Worm (Caenorhabditis elegans) whole organism, L1 larva: Measurements from ENCODE around the gene C45G9.10.

Experiments used
- aha-1 ChIP-seq: fragments of 150-350 bp; optimal IDR thresholded peaks from 2 replicates; lab custom pipeline; 2014; ENCODE audit warnings: missing biosample characterization, missing genetic modification characterization
- alr-1 ChIP-seq: fragments of 200-800 bp; sonication (Bioruptor generic); optimal IDR thresholded peaks from 2 replicates; lab custom pipeline; 2018; ENCODE audit warnings: borderline replicate concordance, mild to moderate bottlenecking, missing genetic modification characterization, missing compliant biosample characterization
- ama-1 ChIP-seq: fragments of 150-350 bp; optimal IDR thresholded peaks from 2 replicates; lab custom pipeline; 2014
- blmp-1 ChIP-seq: fragments of 150-350 bp; optimal IDR thresholded peaks from 2 replicates; lab custom pipeline; 2014; ENCODE audit warnings: missing biosample characterization, missing genetic modification characterization
- ceh-63 ChIP-seq: fragments of 200-800 bp; sonication (Bioruptor generic); optimal IDR thresholded peaks from 2 replicates; lab custom pipeline; 2018; ENCODE audit warnings: mild to moderate bottlenecking, missing genetic modification characterization, missing compliant biosample characterization
- ceh-82 ChIP-seq, 3 experiments: fragments of 150-350 bp in 1 of 3; sonication (generic microtip) in 2 of 3; optimal IDR thresholded peaks; 2 replicates each; lab custom pipeline; 2014 to 2017; ENCODE audit warnings: missing biosample characterization in 3 of 3, missing genetic modification characterization in 3 of 3
- ceh-88 ChIP-seq: fragments of 200-800 bp; sonication (Bioruptor generic); IDR thresholded peaks from 2 replicates; pipeline ENCODE4 v1.3.6; 2022; ENCODE audit warnings: missing genetic modification characterization, missing compliant biosample characterization
- efl-1 ChIP-seq, 4 experiments: fragments of 150-350 bp; optimal IDR thresholded peaks in 3 of 4; peaks in 1 of 4; 1 replicate in 1 of 4; 2 replicates in 3 of 4; lab custom pipeline; 2014; ENCODE audit warnings: missing biosample characterization in 2 of 4, missing genetic modification characterization in 2 of 4, missing genetic modification reagents in 2 of 4
- egl-13 ChIP-seq: sonication (generic microtip); optimal IDR thresholded peaks from 2 replicates; lab custom pipeline; 2016; ENCODE audit warnings: missing genotype, missing genetic modification reagents, missing genetic modification characterization, missing compliant biosample characterization
- elt-3 ChIP-seq, 6 experiments: fragments of 150-350 bp in 1 of 6; sonication (generic microtip); optimal IDR thresholded peaks; 2 replicates each; lab custom pipeline; 2017 to 2018; ENCODE audit warnings: missing biosample characterization in 6 of 6, missing genetic modification characterization in 6 of 6, inconsistent platforms in 1 of 6
- ets-5 ChIP-seq: fragments of 200-800 bp; sonication (Bioruptor generic); IDR thresholded peaks from 2 replicates; pipeline ENCODE4 v1.3.6; 2022; ENCODE audit warnings: missing genetic modification characterization, missing compliant biosample characterization
- fkh-10 ChIP-seq: sonication (generic microtip); optimal IDR thresholded peaks from 2 replicates; lab custom pipeline; 2017; ENCODE audit warnings: missing biosample characterization, missing genetic modification reagents, missing genetic modification characterization
- fos-1 ChIP-seq: fragments of 150-350 bp; optimal IDR thresholded peaks from 2 replicates; lab custom pipeline; 2014; ENCODE audit warnings: missing biosample characterization, missing genetic modification characterization
- grh-1 ChIP-seq: fragments of 200-800 bp; sonication (Bioruptor generic); IDR thresholded peaks from 2 replicates; pipeline ENCODE4 v1.3.6; 2022; ENCODE audit warnings: missing genetic modification reagents, missing genetic modification characterization, missing compliant biosample characterization
- hpl-2 ChIP-seq: fragments of 150-350 bp; optimal IDR thresholded peaks from 2 replicates; lab custom pipeline; 2014; ENCODE audit warnings: missing biosample characterization, missing genetic modification reagents, missing genetic modification characterization
- isw-1 ChIP-seq: fragments of 200-800 bp; sonication (Bioruptor generic); IDR thresholded peaks from 2 replicates; pipeline ENCODE4 v1.3.6; 2022; ENCODE audit warnings: missing genetic modification characterization, missing compliant biosample characterization
- jun-1 ChIP-seq: fragments of 150-350 bp; optimal IDR thresholded peaks from 2 replicates; lab custom pipeline; 2014; ENCODE audit warnings: missing biosample characterization, missing genetic modification reagents, missing genetic modification characterization
- lin-13 ChIP-seq: fragments of 150-350 bp; optimal IDR thresholded peaks from 2 replicates; lab custom pipeline; 2014; ENCODE audit warnings: missing biosample characterization, missing genetic modification reagents, missing genetic modification characterization
- lin-14 ChIP-seq: fragments of 200-800 bp; sonication (Bioruptor generic); optimal IDR thresholded peaks from 2 replicates; lab custom pipeline; 2018; ENCODE audit warnings: mild to moderate bottlenecking, missing genetic modification characterization, moderate library complexity, missing compliant biosample characterization
- lin-15B ChIP-seq: fragments of 150-350 bp; sonication (generic microtip); optimal IDR thresholded peaks from 3 replicates; lab custom pipeline; 2014; ENCODE audit warnings: missing biosample characterization, missing genetic modification characterization
- lin-39 ChIP-seq: fragments of 150-350 bp; optimal IDR thresholded peaks from 2 replicates; lab custom pipeline; 2014; ENCODE audit warnings: missing biosample characterization, missing genetic modification reagents, missing genetic modification characterization
- mdl-1 ChIP-seq, 2 experiments: fragments of 150-350 bp; optimal IDR thresholded peaks; 2 replicates each; lab custom pipeline; 2014 to 2017; ENCODE audit warnings: missing biosample characterization in 2 of 2, missing genetic modification characterization in 2 of 2, inconsistent platforms in 1 of 2
- mep-1 ChIP-seq: fragments of 150-350 bp; optimal IDR thresholded peaks from 2 replicates; lab custom pipeline; 2014; ENCODE audit warnings: missing biosample characterization, missing genetic modification characterization
- nhr-12 ChIP-seq: sonication (generic microtip); optimal IDR thresholded peaks from 2 replicates; lab custom pipeline; 2017; ENCODE audit warnings: missing biosample characterization, missing genetic modification characterization
- nhr-19 ChIP-seq: fragments of 200-800 bp; sonication (Bioruptor generic); conservative IDR thresholded peaks from 2 replicates; pipeline ENCODE4 v1.3.6; 2022; ENCODE audit warnings: missing genetic modification characterization, missing compliant biosample characterization
- nhr-47 ChIP-seq: sonication (generic microtip); optimal IDR thresholded peaks from 2 replicates; lab custom pipeline; 2016; ENCODE audit warnings: mild to moderate bottlenecking, missing genetic modification characterization, moderate library complexity, missing compliant biosample characterization
- nhr-76 ChIP-seq: sonication (generic microtip); optimal IDR thresholded peaks from 2 replicates; lab custom pipeline; 2017; ENCODE audit warnings: missing biosample characterization, missing genetic modification characterization
- nhr-77 ChIP-seq: fragments of 150-350 bp; optimal IDR thresholded peaks from 2 replicates; lab custom pipeline; 2014; ENCODE audit warnings: missing biosample characterization, missing genetic modification characterization
- nhr-90 ChIP-seq: sonication (generic microtip); optimal IDR thresholded peaks from 2 replicates; lab custom pipeline; 2016; ENCODE audit warnings: mild to moderate bottlenecking, missing genetic modification characterization, missing compliant biosample characterization; ENCODE audit not compliant: poor library complexity
- pag-3 ChIP-seq: sonication (generic microtip); optimal IDR thresholded peaks from 2 replicates; lab custom pipeline; 2017; ENCODE audit warnings: missing genetic modification characterization, mild to moderate bottlenecking, missing compliant biosample characterization, antibody characterized with exemption, borderline replicate concordance; ENCODE audit not compliant: insufficient read depth
- pax-3 ChIP-seq: fragments of 200-800 bp; sonication (Bioruptor generic); optimal IDR thresholded peaks from 2 replicates; lab custom pipeline; 2018; ENCODE audit warnings: mild to moderate bottlenecking, missing genetic modification characterization, moderate library complexity, missing compliant biosample characterization
- skn-1 ChIP-seq: fragments of 150-350 bp; optimal IDR thresholded peaks from 2 replicates; lab custom pipeline; 2014; ENCODE audit warnings: missing biosample characterization, missing genetic modification characterization
- swsn-7 ChIP-seq: sonication (generic microtip); optimal IDR thresholded peaks from 2 replicates; lab custom pipeline; 2016; ENCODE audit warnings: missing genetic modification characterization, missing compliant biosample characterization
- tlp-1 ChIP-seq: fragments of 150-350 bp; optimal IDR thresholded peaks from 2 replicates; lab custom pipeline; 2014; ENCODE audit warnings: missing biosample characterization, missing genetic modification characterization
- unc-130 ChIP-seq: fragments of 150-350 bp; optimal IDR thresholded peaks from 2 replicates; lab custom pipeline; 2017; ENCODE audit warnings: missing biosample characterization, missing genetic modification characterization, inconsistent platforms
- unc-62 ChIP-seq: fragments of 150-350 bp; optimal IDR thresholded peaks from 2 replicates; lab custom pipeline; 2014; ENCODE audit warnings: missing biosample characterization, missing genetic modification reagents, missing genetic modification characterization
- unc-98 ChIP-seq: fragments of 200-800 bp; sonication (Bioruptor generic); IDR thresholded peaks from 2 replicates; pipeline ENCODE4 v1.3.6; 2022; ENCODE audit warnings: missing genetic modification characterization, missing compliant biosample characterization
- vab-15 ChIP-seq: sonication (generic microtip); optimal IDR thresholded peaks from 2 replicates; lab custom pipeline; 2017; ENCODE audit warnings: missing genotype, mild to moderate bottlenecking, missing genetic modification characterization, missing compliant biosample characterization
- xbp-1 ChIP-seq: sonication (generic microtip); optimal IDR thresholded peaks from 2 replicates; lab custom pipeline; 2016; ENCODE audit warnings: missing genetic modification characterization, missing compliant biosample characterization
- zag-1 ChIP-seq: fragments of 150-350 bp; optimal IDR thresholded peaks from 2 replicates; lab custom pipeline; 2014; ENCODE audit warnings: missing biosample characterization, missing genetic modification characterization
- ztf-11 ChIP-seq, 2 experiments: sonication (generic microtip); optimal IDR thresholded peaks; 2 replicates each; lab custom pipeline; 2016 to 2017; ENCODE audit warnings: missing genetic modification characterization in 2 of 2, missing biosample characterization in 1 of 2, missing compliant biosample characterization in 1 of 2

Gene C45G9.10

DNA sequence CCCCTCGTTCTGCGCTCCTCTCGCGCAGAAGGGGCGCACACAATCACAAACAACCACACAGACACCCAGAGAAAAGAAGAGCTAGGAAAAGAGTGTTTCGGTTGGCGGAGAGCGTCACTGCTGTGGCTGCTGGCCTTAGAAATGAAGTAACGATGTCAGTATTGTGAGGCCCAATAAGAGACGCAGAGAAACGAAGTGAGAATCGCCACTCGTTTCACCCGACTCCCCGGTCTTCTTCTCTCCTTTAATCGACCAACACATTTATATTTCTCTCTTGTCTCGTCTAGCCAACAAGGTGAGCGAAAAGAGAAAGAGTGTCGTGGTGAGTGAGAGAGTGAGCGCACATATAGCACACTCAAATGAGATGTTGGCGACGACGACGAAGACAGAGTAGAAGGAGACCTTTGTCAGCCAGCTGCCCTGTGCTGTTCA, 47.8 kb downstream of the C45G9.10 start (continued):
- TF ChIP-seq isw-1 (GFP tag; lab: Robert Waterston, UW) (peak; percentile 75), nhr-47 (tag; lab: Kevin White, UChicago) (peak; percentile 88), mdl-1 (tag; optimal IDR thresholded peaks at IDR 0.05; lab: Kevin White, UChicago) (peak in 1 of 2 experiments; percentile 84), grh-1 (GFP tag; lab: Robert Waterston, UW) (no peak), lin-39 (tag; lab: Kevin White, UChicago) (peak; percentile 53), egl-13 (tag; lab: Kevin White, UChicago) (peak; percentile 75), pag-3 (tag; lab: Kevin White, UChicago) (no peak), nhr-76 (tag; lab: Kevin White, UChicago) (no peak), swsn-7 (peak; percentile 89), vab-15 (peak; percentile 22), hpl-2 (GFP tag; lab: Kevin White, UChicago) (no peak), fkh-10 (GFP tag; lab: Kevin White, UChicago) (peak; percentile 92), ztf-11 (tag; optimal IDR thresholded peaks at IDR 0.05; lab: Kevin White, UChicago) (peak in 1 of 2 experiments; percentile 81), elt-3 (tag; optimal IDR thresholded peaks at IDR 0.05; lab: Kevin White, UChicago) (peak in 3 of 6 experiments; percentile 41 to 64 (median 54)), nhr-77 (tag; lab: Kevin White, UChicago) (peak; percentile 92), unc-98 (GFP tag; lab: Robert Waterston, UW) (no peak), xbp-1 (peak; percentile 85), unc-62 (no peak), unc-130 (tag; lab: Kevin White, UChicago) (peak; percentile 48), nhr-19 (peak; percentile 84), alr-1 (no peak), zag-1 (tag; lab: Kevin White, UChicago) (peak; percentile 77), lin-14 (GFP tag; lab: Kevin White, UChicago) (peak; percentile 98), ama-1 (peak; percentile 15), aha-1 (tag; lab: Kevin White, UChicago) (no peak), lin-13 (GFP tag; lab: Kevin White, UChicago) (peak; percentile 82), ceh-82 (tag; optimal IDR thresholded peaks at IDR 0.05; lab: Kevin White, UChicago) (peak; percentile 57 to 83 (median 80)), jun-1 (tag; lab: Kevin White, UChicago) (peak; percentile 85), tlp-1 (tag; lab: Kevin White, UChicago) (no peak), blmp-1 (peak; percentile 88), ceh-88 (GFP tag; lab: Robert Waterston, UW) (peak; percentile 55; the same call in 1 of the 2 replicates)
- TF ChIP-seq, all 84 proteins: peak for 57

DNA sequence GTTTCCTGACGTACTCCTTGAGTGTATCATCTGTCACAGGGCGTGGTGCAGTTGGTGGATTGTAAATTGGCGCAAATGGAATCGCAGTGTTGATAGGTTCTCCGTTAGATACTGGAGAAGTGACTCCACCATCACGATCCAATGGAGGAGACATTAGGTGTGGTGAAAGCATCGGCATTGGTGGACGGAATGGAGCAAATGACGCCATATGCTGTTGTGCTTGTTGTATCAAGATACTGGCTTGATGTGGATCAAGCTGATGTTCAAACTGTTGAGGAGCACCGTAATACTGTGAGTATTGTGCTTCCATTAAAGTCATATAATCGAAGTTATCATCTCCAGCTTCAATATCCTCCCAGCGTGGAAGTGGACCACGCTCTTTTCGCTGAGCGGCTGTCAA, 49.2 kb downstream of the C45G9.10 start:
- TF ChIP-seq ama-1 (no peak), alr-1 (peak; percentile 81), efl-1 (optimal IDR thresholded peaks at IDR 0.05; lab: Kevin White, UChicago) (no peak), efl-1 (GFP tag; optimal IDR thresholded peaks at IDR 0.05 in 1 of 2; lab: Kevin White, UChicago) (peak in 1 of 2 experiments; percentile 70)
- TF ChIP-seq, all 84 proteins: peak for 2

DNA sequence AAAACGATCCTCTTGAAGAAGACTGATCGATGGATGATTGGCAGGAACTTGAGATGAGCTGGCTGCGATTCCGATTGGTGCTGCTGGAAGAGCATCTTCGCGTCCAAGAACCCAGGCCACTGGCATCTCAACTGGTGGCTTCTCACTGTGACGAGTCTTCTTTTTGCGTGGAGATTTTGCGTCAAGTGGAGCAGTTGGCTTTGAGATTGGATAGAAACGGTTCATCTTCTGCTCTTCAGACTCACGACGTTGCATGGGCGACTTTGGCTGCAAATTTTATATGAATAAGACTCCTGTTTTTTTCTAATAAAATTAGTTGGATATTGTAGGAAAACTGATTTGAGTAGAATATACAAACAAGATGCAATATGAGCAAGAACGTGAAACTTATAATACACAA, 51.0 kb downstream of the C45G9.10 start:
- TF ChIP-seq pax-3 (tag; lab: Kevin White, UChicago), result no peak
- no peak for TF ChIP-seq grh-1 (GFP tag; lab: Robert Waterston, UW)
- TF ChIP-seq jun-1 (tag; lab: Kevin White, UChicago), result no peak
- TF ChIP-seq ets-5 (GFP tag; lab: Robert Waterston, UW), result no peak
- no peak for TF ChIP-seq unc-62
- no peak for TF ChIP-seq blmp-1
- no peak for TF ChIP-seq mep-1 (tag; lab: Kevin White, UChicago)
- no peak for TF ChIP-seq skn-1
- no peak for TF ChIP-seq ama-1
- TF ChIP-seq isw-1 (GFP tag; lab: Robert Waterston, UW), result no peak
- TF ChIP-seq fos-1 (tag; lab: Kevin White, UChicago), result no peak
- no peak for TF ChIP-seq lin-15B (tag; lab: Kevin White, UChicago)
- TF ChIP-seq ceh-63, result no peak
- TF ChIP-seq nhr-90, result no peak
- TF ChIP-seq nhr-12 (tag; lab: Kevin White, UChicago), result no peak
